Worm (Caenorhabditis elegans) whole organism, young adult: Measurements from ENCODE around the gene W06G6.9.

Experiments
- ZK185.1 ChIP-seq: sonication (generic microtip); optimal IDR thresholded peaks from 2 replicates; lab custom pipeline; 2016; ENCODE audit warnings: mild to moderate bottlenecking, missing genetic modification characterization, missing compliant biosample characterization; ENCODE audit not compliant: poor library complexity, severe bottlenecking
- ama-1 ChIP-seq, 3 experiments: fragments of 150-350 bp in 1 of 3; sonication (generic microtip) in 2 of 3; optimal IDR thresholded peaks; 2 replicates each; lab custom pipeline; 2014 to 2018; ENCODE audit warnings: missing biosample characterization in 2 of 3, missing genetic modification characterization in 2 of 3, missing genetic modification reagents in 2 of 3
- aptf-2 ChIP-seq: fragments of 200-800 bp; sonication (Bioruptor generic); conservative IDR thresholded peaks from 2 replicates; pipeline ENCODE4 v1.3.6; 2022; ENCODE audit warnings: missing genetic modification reagents, missing genetic modification characterization, missing compliant biosample characterization
- athp-1 ChIP-seq: sonication (generic microtip); optimal IDR thresholded peaks from 2 replicates; lab custom pipeline; 2017; ENCODE audit warnings: mild to moderate bottlenecking, missing genetic modification characterization, missing compliant biosample characterization
- ceh-27 ChIP-seq: fragments of 200-800 bp; sonication (Bioruptor generic); optimal IDR thresholded peaks from 2 replicates; lab custom pipeline; 2018; ENCODE audit warnings: mild to moderate bottlenecking, missing genetic modification characterization, moderate library complexity, missing compliant biosample characterization
- dpl-1 ChIP-seq: fragments of 150-350 bp; optimal IDR thresholded peaks from 2 replicates; lab custom pipeline; 2014; ENCODE audit warnings: missing biosample characterization, missing genetic modification reagents, missing genetic modification characterization
- hmg-20 ChIP-seq: fragments of 200-800 bp; sonication (Bioruptor generic); IDR thresholded peaks from 2 replicates; pipeline ENCODE4 v1.3.6; 2022; ENCODE audit warnings: missing genetic modification reagents, missing genetic modification characterization, missing compliant biosample characterization
- lin-35 ChIP-seq, 3 experiments: fragments of 150-350 bp in 2 of 3; sonication (generic microtip) in 1 of 3; optimal IDR thresholded peaks; 2 replicates each; lab custom pipeline; 2014 to 2018; ENCODE audit warnings: missing biosample characterization in 3 of 3, missing genetic modification characterization in 3 of 3, missing genetic modification reagents in 3 of 3
- nfyb-1 ChIP-seq: fragments of 200-800 bp; sonication (Bioruptor generic); IDR thresholded peaks from 2 replicates; pipeline ENCODE4 v1.3.6; 2022; ENCODE audit warnings: missing genetic modification reagents, missing genetic modification characterization, missing compliant biosample characterization
- nhr-80 ChIP-seq: sonication (generic microtip); optimal IDR thresholded peaks from 2 replicates; lab custom pipeline; 2016; ENCODE audit warnings: missing genetic modification characterization, missing compliant biosample characterization
- pha-4 ChIP-seq: fragments of 150-350 bp; sonication (generic microtip); optimal IDR thresholded peaks from 2 replicates; lab custom pipeline; 2014; ENCODE audit warnings: missing biosample characterization, missing genetic modification reagents, missing genetic modification characterization
- rec-8 ChIP-seq, 2 experiments: sonication (generic microtip); optimal IDR thresholded peaks; 2 replicates each; lab custom pipeline; 2016; ENCODE audit warnings: mild to moderate bottlenecking in 2 of 2, missing genetic modification characterization in 2 of 2, missing genetic modification reagents in 2 of 2, missing genotype in 2 of 2, missing biosample characterization in 1 of 2, missing compliant biosample characterization in 1 of 2, moderate library complexity in 1 of 2
- snpc-1.3 ChIP-seq: sonication (generic microtip); optimal IDR thresholded peaks from 2 replicates; lab custom pipeline; 2017; ENCODE audit warnings: missing genetic modification characterization, mild to moderate bottlenecking, missing compliant biosample characterization, antibody characterized with exemption, moderate library complexity, missing genotype, missing genetic modification reagents; ENCODE audit not compliant: insufficient read depth

DNA sequence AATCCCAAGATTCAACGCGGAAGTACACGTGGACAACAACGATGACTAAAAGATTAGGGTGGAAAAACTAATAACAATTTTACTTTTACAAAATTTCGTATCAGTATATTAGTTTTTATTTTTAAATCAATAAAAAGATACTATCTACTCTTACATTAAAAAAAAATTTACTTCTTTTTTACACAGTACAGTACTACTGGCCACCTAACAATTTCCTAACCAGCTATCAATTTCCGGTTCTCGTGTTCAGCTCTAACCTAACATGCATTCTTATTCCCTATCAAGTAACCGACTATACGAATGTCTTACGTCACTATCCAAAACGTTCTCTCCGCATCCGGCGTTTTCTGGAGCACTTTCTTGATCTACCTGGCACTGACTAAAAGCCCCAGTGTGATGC is 16.7 kb downstream of the W06G6.9 start, which contains the start of gene srd-21:
- TF ChIP-seq hmg-20 (GFP tag; lab: Robert Waterston, UW) = no peak
- TF ChIP-seq ZK185.1 (tag; lab: Kevin White, UChicago) = no peak
- no peak for TF ChIP-seq lin-35 (GFP tag; optimal IDR thresholded peaks at IDR 0.05; lab: Kevin White, UChicago)
- no peak for TF ChIP-seq aptf-2
- no peak for TF ChIP-seq snpc-1.3 (tag; lab: Kevin White, UChicago)
- TF ChIP-seq ceh-27 = no peak
- no peak for TF ChIP-seq ama-1 (optimal IDR thresholded peaks at IDR 0.05; lab: Kevin White, UChicago)
- TF ChIP-seq ama-1 (GFP tag; optimal IDR thresholded peaks at IDR 0.05; lab: Kevin White, UChicago) = no peak
- TF ChIP-seq dpl-1 (GFP tag; lab: Kevin White, UChicago) = no peak
- no peak for TF ChIP-seq pha-4 (tag; lab: Kevin White, UChicago)
- TF ChIP-seq nfyb-1 (GFP tag; lab: Robert Waterston, UW) = no peak
- no peak for TF ChIP-seq nhr-80 (tag; lab: Kevin White, UChicago)
- TF ChIP-seq rec-8 (tag; optimal IDR thresholded peaks at IDR 0.05; lab: Kevin White, UChicago) = no peak
- no peak for TF ChIP-seq athp-1 (tag; lab: Kevin White, UChicago)
